Worm (Caenorhabditis elegans) whole organism, young adult: Measurements from ENCODE around the gene C40A11.8.

Source experiments
- F22D6.2 ChIP-seq: sonication (generic microtip); optimal IDR thresholded peaks from 2 replicates; lab custom pipeline; 2016; ENCODE audit warnings: mild to moderate bottlenecking, missing genetic modification characterization, missing compliant biosample characterization
- F37B4.10 ChIP-seq: fragments of 200-800 bp; sonication (Bioruptor generic); IDR thresholded peaks from 2 replicates; pipeline ENCODE4 v1.3.6; 2022; ENCODE audit warnings: missing genetic modification characterization, missing compliant biosample characterization
- F57A8.1 ChIP-seq: fragments of 200-800 bp; sonication (Bioruptor generic); optimal IDR thresholded peaks from 2 replicates; lab custom pipeline; 2018; ENCODE audit warnings: mild to moderate bottlenecking, missing genetic modification characterization, moderate library complexity, missing compliant biosample characterization
- aptf-3 ChIP-seq: fragments of 200-800 bp; sonication (Bioruptor generic); IDR thresholded peaks from 2 replicates; pipeline ENCODE4 v1.3.6; 2022; ENCODE audit warnings: missing genetic modification characterization, missing compliant biosample characterization
- attf-3 ChIP-seq: fragments of 200-800 bp; sonication (Bioruptor generic); conservative IDR thresholded peaks from 2 replicates; pipeline ENCODE4 v1.3.6; 2022; ENCODE audit warnings: missing genetic modification reagents, missing genetic modification characterization, missing compliant biosample characterization
- ceh-27 ChIP-seq: fragments of 200-800 bp; sonication (Bioruptor generic); optimal IDR thresholded peaks from 2 replicates; lab custom pipeline; 2018; ENCODE audit warnings: mild to moderate bottlenecking, missing genetic modification characterization, moderate library complexity, missing compliant biosample characterization
- ceh-40 ChIP-seq: fragments of 200-800 bp; sonication (Bioruptor generic); IDR thresholded peaks from 2 replicates; pipeline ENCODE4 v1.3.6; 2022; ENCODE audit warnings: missing genetic modification characterization, missing compliant biosample characterization
- gei-17 ChIP-seq: fragments of 200-800 bp; sonication (Bioruptor generic); optimal IDR thresholded peaks from 2 replicates; lab custom pipeline; 2018; ENCODE audit warnings: mild to moderate bottlenecking, missing genetic modification characterization, missing compliant biosample characterization
- lag-1 ChIP-seq: fragments of 200-800 bp; sonication (Bioruptor generic); IDR thresholded peaks from 2 replicates; pipeline ENCODE4 v1.3.6; 2022; ENCODE audit warnings: missing genetic modification reagents, missing genetic modification characterization, missing compliant biosample characterization
- madf-8 ChIP-seq: fragments of 200-800 bp; sonication (Bioruptor generic); conservative IDR thresholded peaks from 2 replicates; pipeline ENCODE4 v1.3.6; 2022; ENCODE audit warnings: missing genetic modification reagents, missing genetic modification characterization, missing compliant biosample characterization
- mel-28 ChIP-seq: sonication (generic microtip); optimal IDR thresholded peaks from 2 replicates; lab custom pipeline; 2016; ENCODE audit warnings: borderline replicate concordance, mild to moderate bottlenecking, missing genetic modification characterization, missing compliant biosample characterization
- unc-62 ChIP-seq: fragments of 150-350 bp; optimal IDR thresholded peaks from 2 replicates; lab custom pipeline; 2014; ENCODE audit warnings: missing biosample characterization, missing genetic modification reagents, missing genetic modification characterization
- zfh-2 ChIP-seq: fragments of 200-800 bp; sonication (Bioruptor generic); conservative IDR thresholded peaks from 2 replicates; pipeline ENCODE4 v1.3.6; 2022; ENCODE audit warnings: missing genetic modification reagents, missing genetic modification characterization, missing compliant biosample characterization
- ztf-3 ChIP-seq: fragments of 200-800 bp; sonication (Bioruptor generic); optimal IDR thresholded peaks from 2 replicates; lab custom pipeline; 2018; ENCODE audit warnings: mild to moderate bottlenecking, missing genetic modification characterization, missing compliant biosample characterization

ce11 chrII:2152455-2152854 lies 1.7 kb upstream of the C40A11.8 start:
- TF ChIP-seq unc-62 (GFP tag; lab: Kevin White, UChicago) (no peak), F37B4.10 (GFP tag; lab: Robert Waterston, UW) (no peak), ztf-3 (GFP tag; lab: Kevin White, UChicago) (no peak), zfh-2 (no peak), F57A8.1 (GFP tag; lab: Kevin White, UChicago) (no peak), madf-8 (GFP tag; lab: Robert Waterston, UW) (no peak), gei-17 (GFP tag; lab: Kevin White, UChicago) (no peak), lag-1 (GFP tag; lab: Robert Waterston, UW) (no peak), attf-3 (GFP tag; lab: Robert Waterston, UW) (no peak), mel-28 (tag; lab: Kevin White, UChicago) (no peak), aptf-3 (GFP tag; lab: Robert Waterston, UW) (no peak), ceh-27 (no peak), F22D6.2 (tag; lab: Kevin White, UChicago) (no peak), ceh-40 (GFP tag; lab: Robert Waterston, UW) (no peak)
